Worm (Caenorhabditis elegans) whole organism, mixed stage, embryonic: ENCODE results near the gene ZK675.4.

Experiments
- lin-32 ChIP-seq: fragments of 200-800 bp; sonication (Bioruptor generic); optimal IDR thresholded peaks from 2 replicates; lab custom pipeline; 2018; ENCODE audit warnings: mild to moderate bottlenecking, missing genetic modification characterization, missing compliant biosample characterization
- mab-5 ChIP-seq: fragments of 150-350 bp; optimal IDR thresholded peaks from 2 replicates; lab custom pipeline; 2014; ENCODE audit warnings: missing biosample characterization, missing genetic modification characterization
- mls-2 ChIP-seq: sonication (generic microtip); optimal IDR thresholded peaks from 2 replicates; lab custom pipeline; 2016; ENCODE audit warnings: mild to moderate bottlenecking, missing genetic modification characterization, moderate library complexity, missing compliant biosample characterization
- nhr-12 ChIP-seq: fragments of 150-350 bp; optimal IDR thresholded peaks from 2 replicates; lab custom pipeline; 2014; ENCODE audit warnings: missing biosample characterization, missing genetic modification characterization
- nhr-237 ChIP-seq: fragments of 150-350 bp; optimal IDR thresholded peaks from 2 replicates; lab custom pipeline; 2014; ENCODE audit warnings: missing biosample characterization, missing genetic modification characterization
- sptf-1 ChIP-seq: sonication (generic microtip); optimal IDR thresholded peaks from 2 replicates; lab custom pipeline; 2017; ENCODE audit warnings: mild to moderate bottlenecking, missing genetic modification characterization, moderate library complexity, missing compliant biosample characterization
- tbx-8 ChIP-seq: fragments of 200-800 bp; sonication (Bioruptor generic); optimal IDR thresholded peaks from 2 replicates; lab custom pipeline; 2018; ENCODE audit warnings: mild to moderate bottlenecking, missing genetic modification characterization, moderate library complexity, missing compliant biosample characterization

ZK675.4 gene

DNA sequence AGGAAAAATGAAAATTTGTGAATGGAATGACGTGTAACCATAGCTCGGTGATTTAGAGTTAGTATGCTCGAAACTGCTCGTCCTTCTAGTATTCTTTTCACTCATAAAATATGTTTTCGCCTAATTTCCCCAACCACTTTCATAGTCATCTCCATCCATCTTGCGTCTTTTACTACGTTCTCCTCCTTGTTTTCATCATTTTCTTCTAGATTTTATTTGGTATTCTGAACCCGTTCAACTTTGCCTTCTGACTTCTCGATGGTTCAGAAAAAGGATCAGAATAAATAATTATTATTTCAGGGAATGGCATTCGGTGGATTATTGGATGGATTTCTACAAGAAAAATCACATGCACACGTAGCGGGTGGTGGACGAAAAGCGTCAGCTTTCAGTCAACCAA is 47.4 kb downstream of the ZK675.4 start, which contains the start of gene C04H4.1:
TSS of gene C04H4.1 (plus strand) at position 301 of the 400 bp plus-strand sequence.
- no peak for TF ChIP-seq nhr-237 (tag; lab: Kevin White, UChicago)
- TF ChIP-seq lin-32 (GFP tag; lab: Kevin White, UChicago) = no peak
- no peak for TF ChIP-seq nhr-12 (tag; lab: Kevin White, UChicago)
- no peak for TF ChIP-seq tbx-8
- no peak for TF ChIP-seq sptf-1 (tag; lab: Kevin White, UChicago)
- no peak for TF ChIP-seq mls-2
- no peak for TF ChIP-seq mab-5 (tag; lab: Kevin White, UChicago)
